Worm (Caenorhabditis elegans) whole organism, young adult: ENCODE data around the gene patr-1.

Source experiments
- F52B5.7 ChIP-seq: sonication (generic microtip); optimal IDR thresholded peaks from 2 replicates; lab custom pipeline; 2016; ENCODE audit warnings: mild to moderate bottlenecking, missing genetic modification characterization, missing compliant biosample characterization
- Y53G8AR.9 ChIP-seq: fragments of 200-800 bp; sonication (Bioruptor generic); conservative IDR thresholded peaks from 2 replicates; pipeline ENCODE4 v1.3.6; 2022; ENCODE audit warnings: missing genetic modification reagents, missing genetic modification characterization, missing compliant biosample characterization
- Y56A3A.18 ChIP-seq: fragments of 200-800 bp; sonication (Bioruptor generic); IDR thresholded peaks from 2 replicates; pipeline ENCODE4 v1.3.6; 2022; ENCODE audit warnings: missing genetic modification reagents, missing genetic modification characterization, missing compliant biosample characterization
- ama-1 ChIP-seq, 3 experiments: fragments of 150-350 bp in 1 of 3; sonication (generic microtip) in 2 of 3; optimal IDR thresholded peaks; 2 replicates each; lab custom pipeline; 2014 to 2018; ENCODE audit warnings: missing biosample characterization in 2 of 3, missing genetic modification characterization in 2 of 3, missing genetic modification reagents in 2 of 3
- aptf-3 ChIP-seq: fragments of 200-800 bp; sonication (Bioruptor generic); IDR thresholded peaks from 2 replicates; pipeline ENCODE4 v1.3.6; 2022; ENCODE audit warnings: missing genetic modification characterization, missing compliant biosample characterization
- ceh-27 ChIP-seq: fragments of 200-800 bp; sonication (Bioruptor generic); optimal IDR thresholded peaks from 2 replicates; lab custom pipeline; 2018; ENCODE audit warnings: mild to moderate bottlenecking, missing genetic modification characterization, moderate library complexity, missing compliant biosample characterization
- hlh-26 ChIP-seq: fragments of 200-800 bp; sonication (Bioruptor generic); conservative IDR thresholded peaks from 2 replicates; pipeline ENCODE4 v1.3.6; 2022; ENCODE audit warnings: missing genetic modification reagents, missing genetic modification characterization, missing compliant biosample characterization
- lin-35 ChIP-seq, 3 experiments: fragments of 150-350 bp in 2 of 3; sonication (generic microtip) in 1 of 3; optimal IDR thresholded peaks; 2 replicates each; lab custom pipeline; 2014 to 2018; ENCODE audit warnings: missing biosample characterization in 3 of 3, missing genetic modification characterization in 3 of 3, missing genetic modification reagents in 3 of 3
- nfya-1 ChIP-seq: sonication (generic microtip); optimal IDR thresholded peaks from 2 replicates; lab custom pipeline; 2017; ENCODE audit warnings: antibody characterized with exemption, missing compliant biosample characterization, missing genetic modification characterization, borderline replicate concordance; ENCODE audit not compliant: insufficient read depth
- nhr-120 ChIP-seq: fragments of 200-800 bp; sonication (Bioruptor generic); IDR thresholded peaks from 2 replicates; pipeline ENCODE4 v1.3.6; 2022; ENCODE audit warnings: missing genetic modification characterization, missing compliant biosample characterization
- nhr-90 ChIP-seq: sonication (generic microtip); optimal IDR thresholded peaks from 2 replicates; lab custom pipeline; 2016; ENCODE audit warnings: missing genotype, mild to moderate bottlenecking, missing genetic modification characterization, missing compliant biosample characterization
- ztf-22 ChIP-seq: fragments of 200-800 bp; sonication (Bioruptor generic); optimal IDR thresholded peaks from 2 replicates; lab custom pipeline; 2018; ENCODE audit warnings: mild to moderate bottlenecking, missing genetic modification characterization, moderate library complexity, missing compliant biosample characterization

DNA sequence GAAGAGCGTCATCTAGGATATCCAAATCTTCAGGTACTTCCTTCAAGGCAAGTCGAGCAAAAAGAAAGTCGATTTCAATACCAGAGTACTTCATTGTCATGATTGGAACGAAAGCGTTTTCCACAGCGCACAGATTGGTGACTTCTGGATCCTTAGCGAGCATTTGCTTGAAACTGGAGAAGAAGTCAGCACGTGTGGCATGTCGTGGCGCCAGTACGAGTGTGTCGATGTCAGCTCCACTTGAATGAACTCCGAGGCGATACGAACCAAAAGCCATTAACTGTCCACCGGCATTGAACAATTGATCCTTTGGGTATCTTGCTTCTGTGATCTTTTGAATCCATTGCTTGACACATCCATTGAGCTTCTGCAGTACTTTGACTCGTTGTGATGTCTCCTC, 38.3 kb upstream of the patr-1 start:
- TF ChIP-seq lin-35 (GFP tag; optimal IDR thresholded peaks at IDR 0.05; lab: Kevin White, UChicago): no peak
- no peak for TF ChIP-seq nhr-90 (tag; lab: Kevin White, UChicago)
- TF ChIP-seq Y56A3A.18 (GFP tag; lab: Robert Waterston, UW): no peak
- TF ChIP-seq Y53G8AR.9: no peak
- TF ChIP-seq ztf-22: no peak
- TF ChIP-seq nhr-120 (GFP tag; lab: Robert Waterston, UW): no peak
- no peak for TF ChIP-seq ceh-27 (GFP tag; lab: Kevin White, UChicago)
- TF ChIP-seq ama-1 (optimal IDR thresholded peaks at IDR 0.05; lab: Kevin White, UChicago): no peak
- no peak for TF ChIP-seq ama-1 (GFP tag; optimal IDR thresholded peaks at IDR 0.05; lab: Kevin White, UChicago)
- TF ChIP-seq aptf-3 (GFP tag; lab: Robert Waterston, UW): no peak
- no peak for TF ChIP-seq hlh-26 (GFP tag; lab: Robert Waterston, UW)
- TF ChIP-seq nfya-1 (tag; lab: Kevin White, UChicago): no peak
- no peak for TF ChIP-seq F52B5.7 (tag; lab: Kevin White, UChicago)
